Fruit fly (Drosophila melanogaster): Measurements from ENCODE around the gene Doc2.

Gene Doc2

dm6 chr3L:8966324-8967011, 52.6 kb downstream of the Doc2 start, which contains the start of the genes CG5653 and CG5021:
Gene CG5653, minus strand, starts transcription at chr3L:8966374.
Gene CG5021, plus strand, starts transcription at chr3L:8966829.
- TF ChIP-seq insv (optimal IDR thresholded peaks at IDR 0.05) (no peak), h (optimal IDR thresholded peaks at IDR 0.05) (no peak), ttk (optimal IDR thresholded peaks at IDR 0.05) (no peak), Sin3A (optimal IDR thresholded peaks at IDR 0.05) (no peak)

- no peak for TF ChIP-seq insv (optimal IDR thresholded peaks at IDR 0.05)
- TF ChIP-seq Sin3A (optimal IDR thresholded peaks at IDR 0.05) = no peak
- TF ChIP-seq Myc (optimal IDR thresholded peaks at IDR 0.05) = no peak
- no peak for TF ChIP-seq ttk (optimal IDR thresholded peaks at IDR 0.05)
- no peak for TF ChIP-seq h (optimal IDR thresholded peaks at IDR 0.05)
- TF ChIP-seq psq (optimal IDR thresholded peaks at IDR 0.05) = no peak
Observed at dm6 chr3L:8964458-8964857, 54.6 kb downstream of the Doc2 start, which contains the start of gene ValRS-m. Gene ValRS-m, minus strand, starts transcription at chr3L:8964769.
